Worm (Caenorhabditis elegans) whole organism, L1 larva: ENCODE results near the gene C06C6.9.

Experiments
- C16A3.4 ChIP-seq: fragments of 150-350 bp; optimal IDR thresholded peaks from 2 replicates; lab custom pipeline; 2014; ENCODE audit warnings: missing biosample characterization, missing genetic modification characterization
- alr-1 ChIP-seq: fragments of 200-800 bp; sonication (Bioruptor generic); optimal IDR thresholded peaks from 2 replicates; lab custom pipeline; 2018; ENCODE audit warnings: borderline replicate concordance, mild to moderate bottlenecking, missing genetic modification characterization, missing compliant biosample characterization
- aly-2 ChIP-seq: fragments of 150-350 bp; optimal IDR thresholded peaks from 2 replicates; lab custom pipeline; 2014; ENCODE audit warnings: missing biosample characterization, missing genetic modification characterization
- ama-1 ChIP-seq: fragments of 150-350 bp; optimal IDR thresholded peaks from 2 replicates; lab custom pipeline; 2014
- blmp-1 ChIP-seq: fragments of 150-350 bp; optimal IDR thresholded peaks from 2 replicates; lab custom pipeline; 2014; ENCODE audit warnings: missing biosample characterization, missing genetic modification characterization
- ceh-8 ChIP-seq: fragments of 200-800 bp; sonication (Bioruptor generic); optimal IDR thresholded peaks from 2 replicates; lab custom pipeline; 2018; ENCODE audit warnings: mild to moderate bottlenecking, missing genetic modification characterization, moderate library complexity, missing compliant biosample characterization
- ceh-82 ChIP-seq, 3 experiments: fragments of 150-350 bp in 1 of 3; sonication (generic microtip) in 2 of 3; optimal IDR thresholded peaks; 2 replicates each; lab custom pipeline; 2014 to 2017; ENCODE audit warnings: missing biosample characterization in 3 of 3, missing genetic modification characterization in 3 of 3
- ceh-88 ChIP-seq: fragments of 200-800 bp; sonication (Bioruptor generic); IDR thresholded peaks from 2 replicates; pipeline ENCODE4 v1.3.6; 2022; ENCODE audit warnings: missing genetic modification characterization, missing compliant biosample characterization
- ceh-90 ChIP-seq: sonication (generic microtip); optimal IDR thresholded peaks from 2 replicates; lab custom pipeline; 2016; ENCODE audit warnings: missing genetic modification characterization, missing compliant biosample characterization
- dpl-1 ChIP-seq, 3 experiments: fragments of 150-350 bp in 2 of 3; sonication (generic microtip) in 1 of 3; optimal IDR thresholded peaks; 2 replicates each; lab custom pipeline; 2014 to 2017; ENCODE audit warnings: missing biosample characterization in 3 of 3, missing genetic modification characterization in 3 of 3, missing genetic modification reagents in 3 of 3
- dsc-1 ChIP-seq: sonication (generic microtip); optimal IDR thresholded peaks from 2 replicates; lab custom pipeline; 2016; ENCODE audit warnings: mild to moderate bottlenecking, missing genetic modification characterization, missing compliant biosample characterization
- efl-1 ChIP-seq, 4 experiments: fragments of 150-350 bp; optimal IDR thresholded peaks in 3 of 4; peaks in 1 of 4; 1 replicate in 1 of 4; 2 replicates in 3 of 4; lab custom pipeline; 2014; ENCODE audit warnings: missing biosample characterization in 2 of 4, missing genetic modification characterization in 2 of 4, missing genetic modification reagents in 2 of 4
- fkh-10 ChIP-seq: sonication (generic microtip); optimal IDR thresholded peaks from 2 replicates; lab custom pipeline; 2017; ENCODE audit warnings: missing biosample characterization, missing genetic modification reagents, missing genetic modification characterization
- fkh-4 ChIP-seq: sonication (generic microtip); optimal IDR thresholded peaks from 2 replicates; lab custom pipeline; 2016; ENCODE audit warnings: missing compliant biosample characterization, missing genetic modification characterization, borderline replicate concordance
- fkh-8 ChIP-seq: sonication (generic microtip); optimal IDR thresholded peaks from 2 replicates; lab custom pipeline; 2016; ENCODE audit warnings: mild to moderate bottlenecking, missing genetic modification characterization, missing compliant biosample characterization
- fos-1 ChIP-seq: fragments of 150-350 bp; optimal IDR thresholded peaks from 2 replicates; lab custom pipeline; 2014; ENCODE audit warnings: missing biosample characterization, missing genetic modification characterization
- grh-1 ChIP-seq: fragments of 200-800 bp; sonication (Bioruptor generic); IDR thresholded peaks from 2 replicates; pipeline ENCODE4 v1.3.6; 2022; ENCODE audit warnings: missing genetic modification reagents, missing genetic modification characterization, missing compliant biosample characterization
- hlh-4 ChIP-seq: sonication (generic microtip); optimal IDR thresholded peaks from 2 replicates; lab custom pipeline; 2016; ENCODE audit warnings: mild to moderate bottlenecking, missing genetic modification characterization, missing compliant biosample characterization
- hpl-2 ChIP-seq: fragments of 150-350 bp; optimal IDR thresholded peaks from 2 replicates; lab custom pipeline; 2014; ENCODE audit warnings: missing biosample characterization, missing genetic modification reagents, missing genetic modification characterization
- irx-1 ChIP-seq: sonication (generic microtip); optimal IDR thresholded peaks from 2 replicates; lab custom pipeline; 2016; ENCODE audit warnings: missing genetic modification characterization, missing compliant biosample characterization
- isw-1 ChIP-seq: fragments of 200-800 bp; sonication (Bioruptor generic); IDR thresholded peaks from 2 replicates; pipeline ENCODE4 v1.3.6; 2022; ENCODE audit warnings: missing genetic modification characterization, missing compliant biosample characterization
- jun-1 ChIP-seq: fragments of 150-350 bp; optimal IDR thresholded peaks from 2 replicates; lab custom pipeline; 2014; ENCODE audit warnings: missing biosample characterization, missing genetic modification reagents, missing genetic modification characterization
- lin-13 ChIP-seq: fragments of 150-350 bp; optimal IDR thresholded peaks from 2 replicates; lab custom pipeline; 2014; ENCODE audit warnings: missing biosample characterization, missing genetic modification reagents, missing genetic modification characterization
- lin-14 ChIP-seq: fragments of 200-800 bp; sonication (Bioruptor generic); optimal IDR thresholded peaks from 2 replicates; lab custom pipeline; 2018; ENCODE audit warnings: mild to moderate bottlenecking, missing genetic modification characterization, moderate library complexity, missing compliant biosample characterization
- lin-15B ChIP-seq: fragments of 150-350 bp; sonication (generic microtip); optimal IDR thresholded peaks from 3 replicates; lab custom pipeline; 2014; ENCODE audit warnings: missing biosample characterization, missing genetic modification characterization
- lin-35 ChIP-seq, 2 experiments: fragments of 150-350 bp; optimal IDR thresholded peaks; 2 replicates each; lab custom pipeline; 2014; ENCODE audit warnings: missing biosample characterization in 2 of 2, missing genetic modification characterization in 2 of 2, missing genetic modification reagents in 2 of 2
- lir-3 ChIP-seq: sonication (generic microtip); optimal IDR thresholded peaks from 2 replicates; lab custom pipeline; 2016; ENCODE audit warnings: mild to moderate bottlenecking, missing genetic modification characterization, moderate library complexity, missing compliant biosample characterization; ENCODE audit not compliant: poor library complexity
- mdl-1 ChIP-seq, 2 experiments: fragments of 150-350 bp; optimal IDR thresholded peaks; 2 replicates each; lab custom pipeline; 2014 to 2017; ENCODE audit warnings: missing biosample characterization in 2 of 2, missing genetic modification characterization in 2 of 2, inconsistent platforms in 1 of 2
- mef-2 ChIP-seq: fragments of 150-350 bp; optimal IDR thresholded peaks from 2 replicates; lab custom pipeline; 2014; ENCODE audit warnings: missing biosample characterization, missing genetic modification characterization
- nhr-20 ChIP-seq: sonication (generic microtip); optimal IDR thresholded peaks from 2 replicates; lab custom pipeline; 2016; ENCODE audit warnings: mild to moderate bottlenecking, missing genetic modification characterization, missing compliant biosample characterization
- nhr-47 ChIP-seq: sonication (generic microtip); optimal IDR thresholded peaks from 2 replicates; lab custom pipeline; 2016; ENCODE audit warnings: mild to moderate bottlenecking, missing genetic modification characterization, moderate library complexity, missing compliant biosample characterization
- nhr-71 ChIP-seq: sonication (generic microtip); optimal IDR thresholded peaks from 2 replicates; lab custom pipeline; 2016; ENCODE audit warnings: mild to moderate bottlenecking, missing genetic modification characterization, moderate library complexity, missing compliant biosample characterization
- nhr-76 ChIP-seq: sonication (generic microtip); optimal IDR thresholded peaks from 2 replicates; lab custom pipeline; 2017; ENCODE audit warnings: missing biosample characterization, missing genetic modification characterization
- nhr-85 ChIP-seq: sonication (generic microtip); peaks from one replicate; lab custom pipeline; 2016; ENCODE audit warnings: missing genetic modification characterization, inconsistent platforms, missing compliant biosample characterization
- nhr-90 ChIP-seq: sonication (generic microtip); optimal IDR thresholded peaks from 2 replicates; lab custom pipeline; 2016; ENCODE audit warnings: mild to moderate bottlenecking, missing genetic modification characterization, missing compliant biosample characterization; ENCODE audit not compliant: poor library complexity
- pax-3 ChIP-seq: fragments of 200-800 bp; sonication (Bioruptor generic); optimal IDR thresholded peaks from 2 replicates; lab custom pipeline; 2018; ENCODE audit warnings: mild to moderate bottlenecking, missing genetic modification characterization, moderate library complexity, missing compliant biosample characterization
- pqm-1 ChIP-seq: sonication (generic microtip); optimal IDR thresholded peaks from 3 replicates; lab custom pipeline; 2017; ENCODE audit warnings: missing biosample characterization, missing genetic modification characterization
- rnt-1 ChIP-seq: sonication (generic microtip); optimal IDR thresholded peaks from 2 replicates; lab custom pipeline; 2016; ENCODE audit warnings: mild to moderate bottlenecking, missing genetic modification characterization, moderate library complexity, missing compliant biosample characterization
- skn-1 ChIP-seq: fragments of 150-350 bp; optimal IDR thresholded peaks from 2 replicates; lab custom pipeline; 2014; ENCODE audit warnings: missing biosample characterization, missing genetic modification characterization
- snpc-4 ChIP-seq: fragments of 150-350 bp; optimal IDR thresholded peaks from 2 replicates; lab custom pipeline; 2014; ENCODE audit warnings: missing biosample characterization, missing genetic modification characterization
- snu-23 ChIP-seq: sonication (generic microtip); optimal IDR thresholded peaks from 2 replicates; lab custom pipeline; 2016; ENCODE audit warnings: missing genetic modification characterization, missing compliant biosample characterization
- sox-4 ChIP-seq: sonication (generic microtip); optimal IDR thresholded peaks from 2 replicates; lab custom pipeline; 2016; ENCODE audit warnings: missing genetic modification characterization, missing compliant biosample characterization
- sptf-1 ChIP-seq: fragments of 150-350 bp; optimal IDR thresholded peaks from 2 replicates; lab custom pipeline; 2014; ENCODE audit warnings: missing biosample characterization, missing genetic modification characterization
- swsn-7 ChIP-seq: sonication (generic microtip); optimal IDR thresholded peaks from 2 replicates; lab custom pipeline; 2016; ENCODE audit warnings: missing genetic modification characterization, missing compliant biosample characterization
- unc-98 ChIP-seq: fragments of 200-800 bp; sonication (Bioruptor generic); IDR thresholded peaks from 2 replicates; pipeline ENCODE4 v1.3.6; 2022; ENCODE audit warnings: missing genetic modification characterization, missing compliant biosample characterization
- xbp-1 ChIP-seq: sonication (generic microtip); optimal IDR thresholded peaks from 2 replicates; lab custom pipeline; 2016; ENCODE audit warnings: missing genetic modification characterization, missing compliant biosample characterization
- ztf-11 ChIP-seq, 2 experiments: sonication (generic microtip); optimal IDR thresholded peaks; 2 replicates each; lab custom pipeline; 2016 to 2017; ENCODE audit warnings: missing genetic modification characterization in 2 of 2, missing biosample characterization in 1 of 2, missing compliant biosample characterization in 1 of 2

Gene C06C6.9

ce11 chrV:16023559-16023958 is 27.0 kb upstream of the C06C6.9 start:
- no peak for TF ChIP-seq nhr-76 (tag; lab: Kevin White, UChicago)
- TF ChIP-seq ceh-8 (GFP tag; lab: Kevin White, UChicago) = peak; percentile 5

ce11 chrV:16023051-16023450 is 26.5 kb upstream of the C06C6.9 start, which contains the start of gene cwc-15:
cwc-15 (plus strand) TSS chrV:16023351.
- TF ChIP-seq lin-14 (GFP tag; lab: Kevin White, UChicago) = no peak
- no peak for TF ChIP-seq isw-1 (GFP tag; lab: Robert Waterston, UW)
- no peak for TF ChIP-seq lin-35 (GFP tag; optimal IDR thresholded peaks at IDR 0.05; lab: Kevin White, UChicago)
- TF ChIP-seq mef-2 (tag; lab: Kevin White, UChicago) = no peak
- TF ChIP-seq snu-23 (GFP tag; lab: Kevin White, UChicago) = no peak
- no peak for TF ChIP-seq lir-3 (tag; lab: Kevin White, UChicago)
- no peak for TF ChIP-seq ceh-88 (GFP tag; lab: Robert Waterston, UW)
- no peak for TF ChIP-seq aly-2 (tag; lab: Kevin White, UChicago)
- no peak for TF ChIP-seq mdl-1 (tag; optimal IDR thresholded peaks at IDR 0.05; lab: Kevin White, UChicago)
- no peak for TF ChIP-seq grh-1
- TF ChIP-seq ama-1 (lab: Kevin White, UChicago) = no peak
- no peak for TF ChIP-seq lin-13
- TF ChIP-seq lin-15B = no peak
- no peak for TF ChIP-seq jun-1
- no peak for TF ChIP-seq fkh-8 (tag; lab: Kevin White, UChicago)
- no peak for TF ChIP-seq fos-1 (tag; lab: Kevin White, UChicago)
- TF ChIP-seq pqm-1 (tag; lab: Kevin White, UChicago) = no peak
- no peak for TF ChIP-seq nhr-90 (tag; lab: Kevin White, UChicago)

ce11 chrV:16022600-16022999 is 26.0 kb upstream of the C06C6.9 start:
- TF ChIP-seq isw-1 (GFP tag; lab: Robert Waterston, UW) = peak; percentile 49
- peak; percentile 1 for TF ChIP-seq C16A3.4 (tag; lab: Kevin White, UChicago)
- TF ChIP-seq dpl-1 (GFP tag; optimal IDR thresholded peaks at IDR 0.05; lab: Kevin White, UChicago) = peak; percentile 82 to 91 (median 88)
- peak; percentile 75 for TF ChIP-seq nhr-90 (tag; lab: Kevin White, UChicago)
- peak; percentile 60 for TF ChIP-seq fkh-4
- no peak for TF ChIP-seq blmp-1 (tag; lab: Kevin White, UChicago)
- TF ChIP-seq dsc-1 (tag; lab: Kevin White, UChicago) = peak; percentile 52
- peak; percentile 68 for TF ChIP-seq snpc-4
- TF ChIP-seq ceh-90 (tag; lab: Kevin White, UChicago) = peak; percentile 87
- peak; percentile 92 to 95 for TF ChIP-seq efl-1 (optimal IDR thresholded peaks at IDR 0.05; lab: Kevin White, UChicago)
- peak; percentile 92 to 99 for TF ChIP-seq efl-1 (GFP tag; optimal IDR thresholded peaks at IDR 0.05 in 1 of 2; lab: Kevin White, UChicago)
- peak; percentile 51 for TF ChIP-seq sox-4 (tag; lab: Kevin White, UChicago)
- no peak for TF ChIP-seq hpl-2 (GFP tag; lab: Kevin White, UChicago)
- peak; percentile 52 for TF ChIP-seq swsn-7 (tag; lab: Kevin White, UChicago)
- TF ChIP-seq unc-98 = peak; percentile 66
- TF ChIP-seq xbp-1 = peak; percentile 55
- TF ChIP-seq mef-2 (tag; lab: Kevin White, UChicago) = no peak
- TF ChIP-seq snu-23 (GFP tag; lab: Kevin White, UChicago) = no peak
- TF ChIP-seq fkh-10 (GFP tag; lab: Kevin White, UChicago) = no peak
- TF ChIP-seq aly-2 (tag; lab: Kevin White, UChicago) = no peak
- peak; percentile 73 for TF ChIP-seq nhr-47 (tag; lab: Kevin White, UChicago)
- TF ChIP-seq lir-3 (tag; lab: Kevin White, UChicago) = peak; percentile 84
- peak; percentile 73 for TF ChIP-seq nhr-71 (tag; lab: Kevin White, UChicago)
- TF ChIP-seq rnt-1 = peak; percentile 96
- TF ChIP-seq alr-1 = no peak
- peak; percentile 56 for TF ChIP-seq nhr-20
- TF ChIP-seq sptf-1 (tag; lab: Kevin White, UChicago) = no peak
- peak; percentile 72 for TF ChIP-seq irx-1 (tag; lab: Kevin White, UChicago)
- peak; percentile 76 for TF ChIP-seq nhr-85 (tag; lab: Kevin White, UChicago)
- peak in 1 of 2 experiments; percentile 82 for TF ChIP-seq ztf-11 (tag; optimal IDR thresholded peaks at IDR 0.05; lab: Kevin White, UChicago)
- no peak for TF ChIP-seq fos-1 (tag; lab: Kevin White, UChicago)
- TF ChIP-seq hlh-4 (tag; lab: Kevin White, UChicago) = no peak
- TF ChIP-seq pax-3 = peak; percentile 40
- no peak for TF ChIP-seq jun-1
- TF ChIP-seq lin-35 (GFP tag; optimal IDR thresholded peaks at IDR 0.05; lab: Kevin White, UChicago) = peak; percentile 91 to 95
- peak; percentile 25 for TF ChIP-seq skn-1 (tag; lab: Kevin White, UChicago)
- TF ChIP-seq ceh-82 (tag; optimal IDR thresholded peaks at IDR 0.05; lab: Kevin White, UChicago) = peak; percentile 15 to 52 (median 36)
